Worm (Caenorhabditis elegans) whole organism, early embryonic: Measurements from ENCODE around the gene srx-26.

ENCODE experiments used
- aly-1 ChIP-seq: sonication (generic microtip); optimal IDR thresholded peaks from 2 replicates; lab custom pipeline; 2016; ENCODE audit warnings: missing genetic modification characterization, missing compliant biosample characterization
- ceh-13 ChIP-seq: fragments of 200-800 bp; sonication (Bioruptor generic); optimal IDR thresholded peaks from 2 replicates; lab custom pipeline; 2018; ENCODE audit warnings: mild to moderate bottlenecking, missing genetic modification characterization, missing compliant biosample characterization
- ets-7 ChIP-seq: sonication (generic microtip); optimal IDR thresholded peaks from 2 replicates; lab custom pipeline; 2016; ENCODE audit warnings: missing genotype, missing genetic modification characterization, missing compliant biosample characterization
- flt-1 ChIP-seq: fragments of 200-800 bp; sonication (Bioruptor generic); IDR thresholded peaks from 2 replicates; pipeline ENCODE4 v1.3.6; 2022; ENCODE audit warnings: missing genetic modification characterization, missing compliant biosample characterization
- hmg-4 ChIP-seq: fragments of 200-800 bp; sonication (Bioruptor generic); optimal IDR thresholded peaks from 2 replicates; lab custom pipeline; 2018; ENCODE audit warnings: mild to moderate bottlenecking, missing genetic modification characterization, missing compliant biosample characterization
- scrt-1 ChIP-seq: fragments of 200-800 bp; sonication (Bioruptor generic); IDR thresholded peaks from 2 replicates; pipeline ENCODE4 v1.3.6; 2022; ENCODE audit warnings: missing genetic modification characterization, missing compliant biosample characterization
- sea-1 ChIP-seq: fragments of 200-800 bp; sonication (Bioruptor generic); conservative IDR thresholded peaks from 2 replicates; pipeline ENCODE4 v1.3.6; 2022; ENCODE audit warnings: missing genetic modification characterization, missing compliant biosample characterization
- tbx-11 ChIP-seq: fragments of 200-800 bp; sonication (Bioruptor generic); IDR thresholded peaks from 2 replicates; pipeline ENCODE4 v1.3.6; 2022; ENCODE audit warnings: missing genetic modification characterization, missing compliant biosample characterization

ce11 chrV:2757226-2757893 lies 4.5 kb upstream of the srx-26 start, which contains the start of gene srx-28:
- TF ChIP-seq hmg-4 (GFP tag; lab: Kevin White, UChicago) (no peak), aly-1 (no peak), tbx-11 (no peak), ceh-13 (GFP tag; lab: Kevin White, UChicago) (no peak), sea-1 (GFP tag; lab: Robert Waterston, UW) (no peak), flt-1 (GFP tag; lab: Robert Waterston, UW) (no peak), ets-7 (tag; lab: Kevin White, UChicago) (no peak), scrt-1 (GFP tag; lab: Robert Waterston, UW) (no peak)
